Worm (Caenorhabditis elegans): ENCODE measurements around the gene ZK180.7.

Gene ZK180.7

DNA sequence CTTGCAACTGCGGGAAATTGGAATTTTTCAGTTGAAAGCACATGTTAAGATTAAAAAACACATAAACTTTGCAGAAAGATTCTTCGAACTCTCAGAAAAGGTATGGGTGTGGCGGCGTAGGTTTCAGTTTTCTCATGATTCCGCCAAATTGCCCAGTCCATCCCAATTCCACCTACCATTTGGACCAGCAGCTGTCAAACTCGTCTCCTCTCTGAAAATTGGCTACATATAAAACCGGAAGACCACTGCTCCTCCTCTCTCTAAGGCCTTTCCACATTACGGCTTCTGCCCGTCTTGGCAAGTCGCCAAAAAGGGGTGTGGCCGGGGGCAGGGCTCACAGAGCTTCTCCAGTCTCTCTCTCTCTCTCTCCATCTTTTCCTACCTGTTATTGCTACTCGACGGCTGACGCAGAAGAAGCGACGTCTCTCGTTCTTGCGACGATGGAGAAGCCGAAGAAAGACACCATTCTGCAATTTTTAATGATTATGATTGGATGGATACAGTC lies at the start of gene ZK180.7:
ZK180.7 (plus strand) TSS at position 395 of the 505 bp plus-strand sequence.
- no peak for TF ChIP-seq unc-62 (GFP tag; optimal IDR thresholded peaks at IDR 0.05)

DNA sequence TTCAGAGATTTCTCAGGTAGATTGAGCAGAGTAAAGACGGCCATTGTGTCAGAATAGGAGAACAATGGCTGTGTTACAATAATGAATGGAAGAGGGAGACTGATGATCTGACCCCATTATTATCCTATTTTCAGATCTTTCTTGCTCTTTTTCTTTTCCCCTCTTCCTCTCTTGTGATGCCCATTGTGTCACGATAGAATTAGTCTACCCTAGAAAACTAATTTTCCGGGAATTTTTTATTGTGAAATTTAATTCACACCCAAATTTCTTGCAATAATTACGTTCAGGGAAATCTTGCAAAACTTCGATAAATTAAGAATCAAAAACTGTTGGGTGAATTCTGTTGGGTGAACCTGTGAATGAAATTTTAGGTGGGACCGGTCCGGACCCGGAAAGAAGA lies 49.3 kb upstream of the ZK180.7 start, which contains the start of gene fbxb-75:
fbxb-75 (minus strand) TSS at position 101 of the 400 bp plus-strand sequence.
- no peak for TF ChIP-seq unc-62 (GFP tag; optimal IDR thresholded peaks at IDR 0.05)

- no peak for TF ChIP-seq unc-62 (GFP tag; optimal IDR thresholded peaks at IDR 0.05)
Measured at ce11 chrIV:4445711-4446290, 44.5 kb upstream of the ZK180.7 start, which contains the start of the genes wapl-1 and htz-1. Gene wapl-1, minus strand, starts transcription at chrIV:4445740. Gene htz-1, plus strand, starts transcription at chrIV:4446216.

DNA sequence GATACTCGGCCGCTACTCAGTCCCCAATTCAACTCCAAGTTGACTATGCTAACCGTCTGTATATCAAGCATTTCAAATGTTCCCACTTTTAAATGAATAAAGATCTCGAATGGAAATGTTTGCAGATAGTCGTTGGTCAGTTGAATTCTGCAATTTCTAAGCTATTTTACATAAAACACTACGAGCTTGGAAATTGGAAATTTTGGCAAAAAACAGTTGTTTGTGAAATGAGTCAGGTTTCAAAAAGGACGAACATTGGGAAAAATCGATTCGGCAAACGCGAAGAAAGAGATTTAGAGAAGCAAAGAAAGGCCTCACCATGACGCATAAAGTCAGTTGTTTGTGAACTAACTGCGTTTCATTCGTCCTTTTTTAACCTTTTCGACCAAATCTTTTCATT lies 43.5 kb upstream of the ZK180.7 start:
- TF ChIP-seq unc-62 (GFP tag; optimal IDR thresholded peaks at IDR 0.05): no peak

- no peak for TF ChIP-seq unc-62 (GFP tag; optimal IDR thresholded peaks at IDR 0.05)
Measured at ce11 chrIV:4447284-4447366, 43.2 kb upstream of the ZK180.7 start, which contains the start of gene chat-1. Gene chat-1, plus strand, starts transcription at chrIV:4447331.

DNA sequence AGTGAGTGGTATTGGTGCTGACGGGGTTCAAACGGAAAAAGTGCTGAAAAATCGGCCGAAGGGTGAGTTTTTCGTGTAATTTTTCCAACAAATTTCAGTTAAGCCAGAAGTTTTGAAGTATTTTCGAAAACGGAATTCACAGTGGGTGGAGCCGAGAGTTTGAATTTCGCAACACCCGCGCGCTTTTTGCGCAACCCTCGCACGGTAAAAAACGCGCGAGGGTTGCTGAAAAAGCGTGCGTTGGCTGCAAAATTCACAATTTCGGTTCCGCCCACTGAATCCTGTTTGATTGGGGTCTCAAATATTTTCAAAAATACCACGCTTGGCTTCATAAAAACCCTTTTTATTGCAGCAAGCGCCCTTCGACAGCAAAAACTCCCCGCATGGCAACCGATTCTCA lies 43.0 kb upstream of the ZK180.7 start:
- no peak for TF ChIP-seq unc-62 (GFP tag; optimal IDR thresholded peaks at IDR 0.05)

DNA sequence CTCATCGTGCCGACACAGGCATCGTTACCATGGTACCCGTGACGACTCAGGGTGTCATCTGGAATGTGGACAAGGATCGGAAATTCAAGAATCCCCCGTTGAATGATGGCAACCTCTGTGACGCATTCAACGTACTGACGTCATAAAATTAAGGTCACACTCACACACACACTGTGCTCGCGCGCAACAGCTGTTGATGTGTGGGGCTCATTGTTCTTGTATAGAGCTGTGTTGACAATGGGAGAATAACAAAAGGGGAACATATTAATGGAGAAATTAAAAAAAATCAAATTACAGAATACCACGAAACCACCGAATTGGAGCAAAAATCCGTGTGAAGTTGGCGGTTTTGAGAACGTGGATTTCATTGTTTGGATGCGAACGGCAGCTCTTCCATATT lies 42.0 kb upstream of the ZK180.7 start:
- no peak for TF ChIP-seq unc-62 (GFP tag; optimal IDR thresholded peaks at IDR 0.05)

ce11 chrIV:4449439-4449838 lies 40.9 kb upstream of the ZK180.7 start, which contains the start of gene R08C7.12:
Gene R08C7.12, plus strand, starts transcription at chrIV:4449739.
- no peak for TF ChIP-seq unc-62 (GFP tag; optimal IDR thresholded peaks at IDR 0.05)

DNA sequence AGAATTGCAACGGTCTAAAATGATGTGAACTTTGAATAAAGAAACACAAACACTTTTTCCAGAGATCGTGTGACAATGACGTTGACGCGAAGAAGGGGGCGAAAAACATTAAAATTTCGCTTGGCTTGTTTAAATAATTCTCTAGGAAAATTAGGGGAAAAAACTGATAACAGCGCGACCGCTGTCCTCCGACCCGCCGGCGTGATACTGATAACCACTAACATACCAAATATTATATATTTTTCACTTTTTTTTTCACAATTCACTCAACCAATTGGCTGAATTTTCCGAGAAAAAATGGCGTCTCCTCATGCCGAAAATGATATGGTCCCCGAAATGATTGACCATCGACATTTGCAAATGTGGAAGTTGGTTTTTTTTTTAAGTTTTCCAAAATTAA lies 40.5 kb upstream of the ZK180.7 start:
- TF ChIP-seq unc-62 (GFP tag; optimal IDR thresholded peaks at IDR 0.05): no peak

DNA sequence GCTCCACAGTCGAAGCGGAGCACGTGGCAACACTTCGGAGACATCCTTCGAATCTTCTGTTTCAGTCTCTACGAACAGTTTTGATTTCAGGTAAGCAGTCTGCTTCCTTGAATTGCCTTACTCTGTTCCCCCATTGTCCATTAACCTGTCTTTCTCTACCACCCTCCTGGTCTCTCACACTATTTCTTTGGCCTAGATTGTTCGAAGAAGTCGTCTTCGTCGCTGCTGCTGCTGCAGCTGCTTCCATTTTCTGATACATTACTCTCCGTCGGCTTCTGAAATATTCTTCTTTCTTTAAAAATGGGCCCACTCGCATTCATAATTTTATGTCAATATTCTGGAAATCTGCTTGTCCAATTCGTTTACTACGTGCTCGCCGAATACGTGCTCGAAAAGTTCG lies 38.8 kb upstream of the ZK180.7 start, which contains the start of gene R08C7.1:
R08C7.1 (plus strand) TSS at position 301 of the 400 bp plus-strand sequence.
- no peak for TF ChIP-seq unc-62 (GFP tag; optimal IDR thresholded peaks at IDR 0.05)

ce11 chrIV:4454330-4455173 lies 35.8 kb upstream of the ZK180.7 start, which contains the start of gene R08C7.11:
Gene R08C7.11, minus strand, starts transcription at chrIV:4454937.
- no peak for TF ChIP-seq unc-62 (GFP tag; optimal IDR thresholded peaks at IDR 0.05)

- TF ChIP-seq unc-62 (GFP tag; optimal IDR thresholded peaks at IDR 0.05): no peak
Measured at ce11 chrIV:4456658-4457057, 33.7 kb upstream of the ZK180.7 start.

DNA sequence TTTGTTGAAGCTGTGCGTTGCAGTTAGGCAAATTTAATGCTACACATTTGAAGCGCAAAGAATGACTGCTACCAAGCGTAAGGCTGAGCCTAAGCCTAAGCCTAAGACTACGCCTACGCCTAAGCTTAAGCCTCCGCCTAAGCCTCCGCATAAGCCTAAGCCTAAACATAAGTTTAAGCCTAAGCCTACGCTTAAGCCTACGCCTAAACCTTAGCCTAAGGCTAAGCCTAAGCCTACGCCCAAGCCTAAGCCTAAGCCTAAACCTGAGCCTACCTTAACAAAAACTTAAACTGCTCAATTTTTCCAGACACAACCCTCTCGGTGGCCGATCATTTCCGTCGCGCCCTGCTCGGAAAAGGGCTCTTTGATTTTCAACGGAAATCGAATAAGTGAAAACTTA lies 31.0 kb upstream of the ZK180.7 start:
- no peak for TF ChIP-seq unc-62 (GFP tag; optimal IDR thresholded peaks at IDR 0.05)

- no peak for TF ChIP-seq unc-62 (GFP tag; optimal IDR thresholded peaks at IDR 0.05)
Measured at ce11 chrIV:4463132-4463531, 27.2 kb upstream of the ZK180.7 start, which contains the start of gene M01H9.2. Gene M01H9.2, minus strand, starts transcription at chrIV:4463232.

DNA sequence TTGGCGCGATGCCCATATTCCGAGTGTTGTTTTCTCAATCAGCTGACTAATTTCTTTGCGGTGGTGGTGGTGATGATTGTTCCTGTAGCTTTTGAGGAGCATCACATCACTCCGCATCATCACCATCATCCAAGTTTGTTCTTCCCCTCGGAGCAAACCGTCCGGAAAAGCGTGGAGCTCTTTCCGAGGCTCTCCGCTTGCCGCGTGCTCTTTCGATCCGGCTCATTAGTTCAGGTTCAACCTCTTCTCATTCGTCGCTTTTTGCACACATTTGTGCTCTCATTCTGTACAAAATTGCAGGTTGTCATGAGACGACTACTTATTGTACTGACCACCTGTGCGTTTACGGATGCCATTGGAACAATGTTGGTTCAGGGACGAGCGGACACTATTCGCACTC lies 25.2 kb upstream of the ZK180.7 start, which contains the start of gene M01H9.5:
M01H9.5 (plus strand) TSS at position 301 of the 400 bp plus-strand sequence.
- TF ChIP-seq unc-62 (GFP tag; optimal IDR thresholded peaks at IDR 0.05): no peak

DNA sequence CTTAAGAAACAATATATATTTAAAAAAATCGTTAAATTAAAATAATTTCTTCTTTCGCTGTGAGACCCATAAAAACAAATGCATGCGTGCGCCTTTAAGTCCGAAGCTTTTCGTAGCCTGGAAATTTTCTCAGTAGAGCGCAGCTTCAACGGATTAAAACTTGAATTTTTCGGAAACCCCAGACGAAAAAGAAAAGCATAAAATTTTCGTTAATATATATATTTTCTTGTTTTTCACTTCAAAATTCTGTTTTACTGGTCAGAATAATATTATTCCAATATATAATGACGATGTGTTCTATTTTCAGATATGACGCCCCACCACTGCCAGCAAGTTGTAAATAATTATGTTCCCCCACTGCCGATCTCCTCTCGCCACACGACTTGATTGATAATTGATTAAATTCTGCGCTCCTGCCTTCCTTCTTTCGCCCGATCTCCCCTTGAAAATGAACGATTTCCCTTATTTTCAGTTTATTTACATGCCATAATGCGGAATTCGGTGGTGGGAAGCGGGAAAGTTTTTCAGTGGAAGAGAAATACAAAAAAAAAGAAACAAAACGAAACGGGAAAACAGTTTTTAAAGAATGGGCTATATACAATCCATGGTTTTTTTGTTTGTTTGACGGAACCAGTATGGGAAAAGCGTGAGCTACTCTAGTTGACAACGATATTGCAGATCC lies 22.2 kb upstream of the ZK180.7 start:
- no peak for TF ChIP-seq unc-62 (GFP tag; optimal IDR thresholded peaks at IDR 0.05)
